Worm (Caenorhabditis elegans) whole organism, L3 larva: ENCODE results near the gene sdz-36.

Experiments
- aly-2 ChIP-seq: fragments of 150-350 bp; optimal IDR thresholded peaks from 2 replicates; lab custom pipeline; 2014; ENCODE audit warnings: missing biosample characterization, missing genetic modification characterization
- ama-1 ChIP-seq: fragments of 150-350 bp; optimal IDR thresholded peaks from 2 replicates; lab custom pipeline; 2018
- ceh-82 ChIP-seq: fragments of 150-350 bp; optimal IDR thresholded peaks from 2 replicates; lab custom pipeline; 2014; ENCODE audit warnings: missing biosample characterization, missing genetic modification characterization
- fkh-10 ChIP-seq: sonication (generic microtip); optimal IDR thresholded peaks from 2 replicates; lab custom pipeline; 2017; ENCODE audit warnings: missing biosample characterization, missing genetic modification reagents, missing genetic modification characterization
- fkh-2 ChIP-seq: fragments of 150-350 bp; optimal IDR thresholded peaks from 2 replicates; lab custom pipeline; 2014; ENCODE audit warnings: missing biosample characterization, missing genetic modification reagents, missing genetic modification characterization
- fos-1 ChIP-seq: fragments of 150-350 bp; optimal IDR thresholded peaks from 2 replicates; lab custom pipeline; 2014; ENCODE audit warnings: missing biosample characterization, missing genetic modification characterization
- nhr-12 ChIP-seq: fragments of 150-350 bp; optimal IDR thresholded peaks from 2 replicates; lab custom pipeline; 2014; ENCODE audit warnings: missing biosample characterization, missing genetic modification characterization
- nhr-23 ChIP-seq: fragments of 150-350 bp; optimal IDR thresholded peaks from 2 replicates; lab custom pipeline; 2014; ENCODE audit warnings: missing biosample characterization, missing genetic modification reagents, missing genetic modification characterization
- nhr-237 ChIP-seq: fragments of 150-350 bp; optimal IDR thresholded peaks from 2 replicates; lab custom pipeline; 2014; ENCODE audit warnings: missing biosample characterization, missing genetic modification characterization
- nhr-25 ChIP-seq: sonication (generic microtip); optimal IDR thresholded peaks from 2 replicates; lab custom pipeline; 2017; ENCODE audit warnings: missing biosample characterization, missing genetic modification characterization
- nhr-76 ChIP-seq: fragments of 150-350 bp; sonication (generic microtip); optimal IDR thresholded peaks from 5 replicates; lab custom pipeline; 2014; ENCODE audit warnings: missing biosample characterization, missing genetic modification characterization
- snpc-4 ChIP-seq: fragments of 150-350 bp; optimal IDR thresholded peaks from 2 replicates; lab custom pipeline; 2014; ENCODE audit warnings: missing biosample characterization, missing genetic modification characterization
- unc-39 ChIP-seq: sonication (generic microtip); optimal IDR thresholded peaks from 4 replicates; lab custom pipeline; 2017; ENCODE audit warnings: missing biosample characterization, missing genetic modification characterization

DNA sequence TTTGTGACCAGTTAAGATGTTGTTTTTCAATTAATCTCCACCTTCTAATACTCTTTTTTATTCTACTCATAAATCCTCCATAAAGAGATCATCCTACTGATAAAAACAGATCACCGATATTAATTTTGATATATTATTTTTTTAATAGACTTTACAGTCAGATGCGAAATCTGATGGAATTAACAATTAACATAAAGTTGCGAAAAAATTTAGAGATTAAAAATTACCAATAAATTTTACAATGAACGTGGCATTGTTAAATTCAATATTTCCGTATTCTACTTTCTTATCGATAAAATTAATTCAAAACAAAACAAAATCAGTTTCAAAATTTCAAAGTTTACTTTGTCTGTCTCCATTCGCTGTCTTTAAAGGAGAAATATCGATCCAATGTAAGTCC is 22.0 kb downstream of the sdz-36 start, which contains the start of gene K01H12.4:
- TF ChIP-seq snpc-4, result no peak
- no peak for TF ChIP-seq ama-1
- TF ChIP-seq fos-1, result no peak
- TF ChIP-seq fkh-2 (tag; lab: Kevin White, UChicago), result no peak
- no peak for TF ChIP-seq nhr-12 (tag; lab: Kevin White, UChicago)
- no peak for TF ChIP-seq nhr-76 (tag; lab: Kevin White, UChicago)
- TF ChIP-seq fkh-10, result no peak
- no peak for TF ChIP-seq ceh-82 (tag; lab: Kevin White, UChicago)
- TF ChIP-seq unc-39 (tag; lab: Kevin White, UChicago), result no peak
- no peak for TF ChIP-seq aly-2 (tag; lab: Kevin White, UChicago)
- TF ChIP-seq nhr-237, result no peak
- TF ChIP-seq nhr-25, result no peak
- TF ChIP-seq nhr-23 (tag; lab: Kevin White, UChicago), result no peak
